Fruit fly (Drosophila melanogaster) whole organism, embryonic: ENCODE results near the gene CCAP.

Experiments used
- Aef1 ChIP-seq: fragments of 200-800 bp; sonication (Bioruptor generic); IDR thresholded peaks from 3 replicates; pipeline ENCODE4 v1.3.6; 2022; ENCODE audit warnings: missing biosample characterization, missing genetic modification characterization
- Bgb ChIP-seq: fragments of 200-800 bp; sonication (Bioruptor generic); IDR thresholded peaks from 2 replicates; pipeline ENCODE4 v1.3.6; 2022; ENCODE audit warnings: missing biosample characterization, missing genetic modification characterization; ENCODE audit not compliant: partially characterized antibody
- CG11085 ChIP-seq: fragments of 200-800 bp; sonication (Bioruptor generic); IDR thresholded peaks from 2 replicates; pipeline ENCODE4 v1.3.6; 2022; ENCODE audit warnings: missing biosample characterization, missing genetic modification characterization
- CG11696 ChIP-seq: fragments of 200-800 bp; sonication (Bioruptor generic); IDR thresholded peaks from 2 replicates; pipeline ENCODE4 v1.3.6; 2022; ENCODE audit warnings: missing biosample characterization, missing genetic modification characterization
- CG12942 ChIP-seq: fragments of 200-800 bp; sonication (Bioruptor generic); optimal IDR thresholded peaks from 3 replicates; lab custom pipeline; 2016; ENCODE audit warnings: missing biosample characterization, missing genetic modification characterization
- CG14710 ChIP-seq: fragments of 200-800 bp; sonication (Bioruptor generic); optimal IDR thresholded peaks from 3 replicates; lab custom pipeline; 2019; ENCODE audit warnings: missing biosample characterization, mild to moderate bottlenecking, missing genetic modification characterization, moderate library complexity
- CG15514 ChIP-seq: fragments of 200-800 bp; sonication (Bioruptor generic); optimal IDR thresholded peaks from 3 replicates; lab custom pipeline; 2017; ENCODE audit warnings: missing biosample characterization, missing genetic modification characterization, mild to moderate bottlenecking, moderate library complexity, missing genetic modification reagents
- CG1603 ChIP-seq: fragments of 200-800 bp; sonication (Bioruptor generic); optimal IDR thresholded peaks from 2 replicates; lab custom pipeline; 2019; ENCODE audit warnings: missing biosample characterization, mild to moderate bottlenecking, missing genetic modification characterization, moderate library complexity
- CG1647 ChIP-seq: fragments of 200-800 bp; sonication (Bioruptor generic); optimal IDR thresholded peaks from 3 replicates; lab custom pipeline; 2016; ENCODE audit warnings: missing biosample characterization, missing genetic modification characterization
- CG16813 ChIP-seq: fragments of 200-800 bp; sonication (Bioruptor generic); IDR thresholded peaks from 3 replicates; pipeline ENCODE4 v1.3.6; 2022; ENCODE audit warnings: missing biosample characterization, missing genetic modification characterization; ENCODE audit not compliant: partially characterized antibody
- CG17802 ChIP-seq: fragments of 200-800 bp; sonication (Bioruptor generic); optimal IDR thresholded peaks from 2 replicates; lab custom pipeline; 2018; ENCODE audit warnings: missing biosample characterization, mild to moderate bottlenecking, missing genetic modification characterization, moderate library complexity
- CG17829 ChIP-seq: fragments of 200-800 bp; optimal IDR thresholded peaks from 2 replicates; lab custom pipeline; 2019; ENCODE audit warnings: missing biosample characterization, mild to moderate bottlenecking, missing genetic modification characterization, moderate library complexity
- CG17912 ChIP-seq: fragments of 200-800 bp; sonication (Bioruptor generic); optimal IDR thresholded peaks from 2 replicates; lab custom pipeline; 2018; ENCODE audit warnings: missing biosample characterization, mild to moderate bottlenecking, missing genetic modification characterization
- CG2199 ChIP-seq: fragments of 200-800 bp; sonication (Bioruptor generic); IDR thresholded peaks from 3 replicates; pipeline ENCODE4 v1.3.6; 2022; ENCODE audit warnings: missing biosample characterization, missing genetic modification characterization
- CG34224 ChIP-seq: fragments of 200-800 bp; sonication (Bioruptor generic); IDR thresholded peaks from 3 replicates; pipeline ENCODE4 v1.3.6; 2022; ENCODE audit warnings: missing biosample characterization, missing genetic modification characterization; ENCODE audit not compliant: partially characterized antibody
- CG34422 ChIP-seq: fragments of 200-800 bp; sonication (Bioruptor generic); IDR thresholded peaks from 3 replicates; pipeline ENCODE4 v1.3.6; 2022; ENCODE audit warnings: missing biosample characterization, missing genetic modification characterization
- CG4404 ChIP-seq: fragments of 200-800 bp; sonication (Bioruptor generic); IDR thresholded peaks from 2 replicates; pipeline ENCODE4 v1.3.6; 2022; ENCODE audit warnings: missing biosample characterization, missing genetic modification characterization
- CG4730 ChIP-seq: fragments of 200-800 bp; sonication (Bioruptor generic); IDR thresholded peaks from 2 replicates; pipeline ENCODE4 v1.3.6; 2022; ENCODE audit warnings: missing biosample characterization, missing genetic modification characterization
- CG7963 ChIP-seq: fragments of 200-800 bp; sonication (Bioruptor generic); IDR thresholded peaks from 3 replicates; pipeline ENCODE4 v1.3.6; 2022; ENCODE audit warnings: missing biosample characterization, missing genetic modification characterization; ENCODE audit not compliant: partially characterized antibody
- CrebB ChIP-seq: fragments of 200-800 bp; sonication (Bioruptor generic); optimal IDR thresholded peaks from 3 replicates; lab custom pipeline; 2018; ENCODE audit warnings: missing biosample characterization, mild to moderate bottlenecking, missing genetic modification characterization
- HLH4C ChIP-seq: fragments of 200-800 bp; sonication (Bioruptor generic); IDR thresholded peaks from 3 replicates; pipeline ENCODE4 v1.3.6; 2022; ENCODE audit warnings: missing biosample characterization, missing genetic modification characterization; ENCODE audit not compliant: partially characterized antibody
- HmgZ ChIP-seq: fragments of 200-800 bp; sonication (Bioruptor generic); optimal IDR thresholded peaks from 2 replicates; lab custom pipeline; 2018; ENCODE audit warnings: missing biosample characterization, mild to moderate bottlenecking, missing genetic modification characterization
- Hr3 ChIP-seq: fragments of 200-800 bp; sonication (Bioruptor generic); optimal IDR thresholded peaks from 3 replicates; lab custom pipeline; 2016; ENCODE audit warnings: missing biosample characterization, missing genetic modification characterization
- MESR4 ChIP-seq: fragments of 200-800 bp; sonication (Bioruptor generic); optimal IDR thresholded peaks from 2 replicates; lab custom pipeline; 2018; ENCODE audit warnings: missing biosample characterization, mild to moderate bottlenecking, missing genetic modification characterization, moderate library complexity
- Mrtf ChIP-seq: fragments of 200-800 bp; sonication (Bioruptor generic); IDR thresholded peaks from 3 replicates; pipeline ENCODE4 v1.3.6; 2022; ENCODE audit warnings: missing biosample characterization, missing genetic modification characterization
- Myb ChIP-seq: fragments of 200-800 bp; sonication (Bioruptor generic); optimal IDR thresholded peaks from 2 replicates; lab custom pipeline; 2016; ENCODE audit warnings: missing biosample characterization, missing genetic modification characterization
- Pdp1 ChIP-seq, 2 experiments: fragments of 200-800 bp; sonication (Bioruptor generic); optimal IDR thresholded peaks; 3 replicates each; lab custom pipeline; 2016; ENCODE audit warnings: missing biosample characterization in 2 of 2, missing genetic modification characterization in 2 of 2, mild to moderate bottlenecking in 1 of 2, moderate library complexity in 1 of 2
- Ptx1 ChIP-seq: fragments of 200-800 bp; sonication (Bioruptor generic); IDR thresholded peaks from 2 replicates; pipeline ENCODE4 v1.3.6; 2022; ENCODE audit warnings: missing biosample characterization, missing genetic modification characterization
- Rx ChIP-seq: fragments of 200-800 bp; sonication (Bioruptor generic); IDR thresholded peaks from 2 replicates; pipeline ENCODE4 v1.3.6; 2022; ENCODE audit warnings: missing biosample characterization, missing genetic modification characterization
- Scr ChIP-seq: fragments of 200-800 bp; sonication (Bioruptor generic); IDR thresholded peaks from 2 replicates; pipeline ENCODE4 v1.3.6; 2022; ENCODE audit warnings: missing biosample characterization, missing genetic modification characterization; ENCODE audit not compliant: partially characterized antibody
- Sin3A ChIP-seq: fragments of >200 bp; optimal IDR thresholded peaks from 2 replicates; lab custom pipeline; 2018
- Sry-δ ChIP-seq: fragments of 200-800 bp; sonication (Bioruptor generic); optimal IDR thresholded peaks from 2 replicates; lab custom pipeline; 2016; ENCODE audit warnings: missing biosample characterization, missing genetic modification characterization
- amos ChIP-seq: fragments of 200-800 bp; sonication (Bioruptor generic); IDR thresholded peaks from 2 replicates; pipeline ENCODE4 v1.3.6; 2022; ENCODE audit warnings: missing biosample characterization, missing genetic modification characterization; ENCODE audit not compliant: partially characterized antibody
- ato ChIP-seq: fragments of 200-800 bp; sonication (Bioruptor generic); IDR thresholded peaks from 2 replicates; pipeline ENCODE4 v1.3.6; 2022; ENCODE audit warnings: missing biosample characterization, missing genetic modification characterization; ENCODE audit not compliant: partially characterized antibody
- chm ChIP-seq: fragments of 200-800 bp; sonication (Bioruptor generic); IDR thresholded peaks from 2 replicates; pipeline ENCODE4 v1.3.6; 2022; ENCODE audit warnings: missing biosample characterization, missing genetic modification characterization
- fru ChIP-seq: fragments of >200 bp; optimal IDR thresholded peaks from 2 replicates; lab custom pipeline; 2017
- gfzf ChIP-seq: fragments of 200-800 bp; sonication (Bioruptor generic); optimal IDR thresholded peaks from 2 replicates; lab custom pipeline; 2016; ENCODE audit warnings: missing biosample characterization, mild to moderate bottlenecking, missing genetic modification characterization, moderate library complexity
- hkb ChIP-seq, 2 experiments: fragments of 200-800 bp in 1 of 2; fragments of >200 bp in 1 of 2; sonication (Bioruptor generic) in 1 of 2; IDR thresholded peaks in 1 of 2; optimal IDR thresholded peaks in 1 of 2; 2 replicates each; pipeline versions ENCODE4 v1.3.6 to Lab custom; 2017 to 2022; ENCODE audit warnings: missing biosample characterization in 1 of 2, missing genetic modification characterization in 1 of 2
- hth ChIP-seq: fragments of >200 bp; optimal IDR thresholded peaks from 2 replicates; lab custom pipeline; 2017; ENCODE audit warnings: inconsistent platforms
- kay ChIP-seq: fragments of 200-800 bp; sonication (Bioruptor generic); optimal IDR thresholded peaks from 2 replicates; lab custom pipeline; 2016; ENCODE audit warnings: missing biosample characterization, missing genetic modification characterization
- lilli ChIP-seq: fragments of 200-800 bp; sonication (Bioruptor generic); optimal IDR thresholded peaks from 3 replicates; lab custom pipeline; 2016; ENCODE audit warnings: missing biosample characterization, missing genetic modification characterization
- mld ChIP-seq: fragments of 200-800 bp; sonication (Bioruptor generic); IDR thresholded peaks from 3 replicates; pipeline ENCODE4 v1.3.6; 2022; ENCODE audit warnings: missing biosample characterization, missing genetic modification characterization; ENCODE audit not compliant: partially characterized antibody
- pan ChIP-seq, 4 experiments: fragments of >200 bp in 3 of 4; fragments of 200-800 bp in 1 of 4; sonication (Bioruptor generic) in 1 of 4; optimal IDR thresholded peaks in 3 of 4; IDR thresholded peaks in 1 of 4; 2 replicates each; pipeline versions ENCODE4 v1.3.6 to Lab custom; 2017 to 2022; ENCODE audit warnings: missing biosample characterization in 2 of 4, missing genetic modification characterization in 2 of 4, mixed read lengths in 1 of 4
- phol ChIP-seq: fragments of 200-800 bp; sonication (Bioruptor generic); optimal IDR thresholded peaks from 3 replicates; lab custom pipeline; 2018; ENCODE audit warnings: missing biosample characterization, mild to moderate bottlenecking, missing genetic modification characterization, moderate library complexity
- scrt ChIP-seq: fragments of 200-800 bp; sonication (Bioruptor generic); optimal IDR thresholded peaks from 2 replicates; lab custom pipeline; 2018; ENCODE audit warnings: missing biosample characterization, mild to moderate bottlenecking, missing genetic modification characterization, moderate library complexity
- sna ChIP-seq: fragments of 200-800 bp; sonication (Bioruptor generic); IDR thresholded peaks from 2 replicates; pipeline ENCODE4 v1.3.6; 2022; ENCODE audit warnings: missing biosample characterization, missing genetic modification characterization; ENCODE audit not compliant: partially characterized antibody
- sug ChIP-seq: fragments of 200-800 bp; optimal IDR thresholded peaks from 2 replicates; lab custom pipeline; 2019; ENCODE audit warnings: missing biosample characterization, mild to moderate bottlenecking, missing genetic modification characterization, moderate library complexity

The CCAP gene

dm6 chr3R:22747423-22748090, 45.7 kb upstream of the CCAP start, which contains the start of gene CG17141 (continued):
- TF ChIP-seq CG11696 (GFP tag; lab: Robert Waterston, UW): no peak
- peak; percentile 45; the same call in 1 of the 2 replicates for TF ChIP-seq Bgb (GFP tag; lab: Robert Waterston, UW)
- TF ChIP-seq CG2199: no peak
- TF ChIP-seq Myb (GFP tag; lab: Kevin White, UChicago): peak; percentile 87
- TF ChIP-seq Aef1 (GFP tag; lab: Robert Waterston, UW): no peak
- peak; percentile 57 for TF ChIP-seq CG1603 (tag; lab: Kevin White, UChicago)
- peak; percentile 35; the same call in 1 of the 3 replicates for TF ChIP-seq CG16813 (GFP tag; lab: Robert Waterston, UW)
- TF ChIP-seq gfzf (GFP tag; lab: Kevin White, UChicago): peak; percentile 42
- no peak for TF ChIP-seq Rx (GFP tag; lab: Robert Waterston, UW)
- TF ChIP-seq chm (GFP tag; lab: Robert Waterston, UW): peak; percentile 30; the same call in 1 of the 2 replicates
- TF ChIP-seq CG4730: no peak
- peak; percentile 61 for TF ChIP-seq ato (GFP tag; lab: Robert Waterston, UW)
- peak in 1 of 2 experiments; percentile 99 for TF ChIP-seq Pdp1 (GFP tag; optimal IDR thresholded peaks at IDR 0.05; lab: Kevin White, UChicago)
- TF ChIP-seq hth (lab: Kevin White, UChicago): no peak
- TF ChIP-seq sug: no peak
- TF ChIP-seq amos: peak; percentile 40; the same call in 1 of the 2 replicates
- no peak for TF ChIP-seq CG11085
- TF ChIP-seq HLH4C: peak; percentile 22; the same call in 1 of the 3 replicates
- peak; percentile 100 for TF ChIP-seq CG14710 (tag; lab: Kevin White, UChicago)
- TF ChIP-seq CG17912 (GFP tag; lab: Kevin White, UChicago): no peak
- TF ChIP-seq hkb (optimal IDR thresholded peaks at IDR 0.05; lab: Kevin White, UChicago): no peak
- TF ChIP-seq hkb (GFP tag; IDR thresholded peaks at IDR 0.05; lab: Robert Waterston, UW): peak; percentile 40
- TF ChIP-seq CG12942 (GFP tag; lab: Kevin White, UChicago): no peak
- TF ChIP-seq CG17829 (tag; lab: Kevin White, UChicago): peak; percentile 6
- TF ChIP-seq mld: no peak
- TF ChIP-seq CG34422 (GFP tag; lab: Robert Waterston, UW): peak; percentile 28; the same call in 1 of the 3 replicates

dm6 chr3R:22745432-22745831, 43.5 kb upstream of the CCAP start, which contains the start of the genes vret and HP1c:
vret (minus strand) TSS chr3R:22745581.
HP1c (plus strand) TSS chr3R:22745620.
- TF ChIP-seq lilli (GFP tag; lab: Kevin White, UChicago) (no peak), Hr3 (GFP tag; lab: Kevin White, UChicago) (no peak), CG14710 (tag; lab: Kevin White, UChicago) (peak; percentile 95), CrebB (tag; lab: Kevin White, UChicago) (no peak), Aef1 (GFP tag; lab: Robert Waterston, UW) (peak; percentile 68), scrt (GFP tag; lab: Kevin White, UChicago) (no peak), CG34224 (peak; percentile 37; the same call in 1 of the 3 replicates), CG4404 (GFP tag; lab: Robert Waterston, UW) (no peak), Mrtf (GFP tag; lab: Robert Waterston, UW) (no peak), pan (optimal IDR thresholded peaks at IDR 0.05; lab: Kevin White, UChicago) (no peak), pan (GFP tag; optimal IDR thresholded peaks at IDR 0.05 in 1 of 2, IDR thresholded peaks at IDR 0.05 in 1 of 2) (no peak), sna (GFP tag; lab: Robert Waterston, UW) (0 out of 2 replicates have a peak, but pooled peaks have one; percentile 30), Sry-δ (peak; percentile 24), Scr (peak; percentile 38; the same call in 1 of the 2 replicates), kay (GFP tag; lab: Kevin White, UChicago) (no peak), CG1647 (GFP tag; lab: Kevin White, UChicago) (no peak), CG15514 (GFP tag; lab: Kevin White, UChicago) (peak; percentile 40), CG17802 (no peak), fru (lab: Kevin White, UChicago) (no peak), Myb (GFP tag; lab: Kevin White, UChicago) (peak; percentile 74), CG17912 (GFP tag; lab: Kevin White, UChicago) (no peak), Sin3A (lab: Kevin White, UChicago) (peak; percentile 61), MESR4 (GFP tag; lab: Kevin White, UChicago) (peak; percentile 84), Ptx1 (GFP tag; lab: Robert Waterston, UW) (no peak), CG7963 (GFP tag; lab: Robert Waterston, UW) (0 out of 3 replicates have a peak, but pooled peaks have one; percentile 13), HmgZ (tag; lab: Kevin White, UChicago) (peak; percentile 32), phol (tag; lab: Kevin White, UChicago) (peak; percentile 23), amos (peak; percentile 33; the same call in 1 of the 2 replicates)
